Fruit fly (Drosophila melanogaster): Measurements from ENCODE around the gene CG44153.

The CG44153 gene

DNA sequence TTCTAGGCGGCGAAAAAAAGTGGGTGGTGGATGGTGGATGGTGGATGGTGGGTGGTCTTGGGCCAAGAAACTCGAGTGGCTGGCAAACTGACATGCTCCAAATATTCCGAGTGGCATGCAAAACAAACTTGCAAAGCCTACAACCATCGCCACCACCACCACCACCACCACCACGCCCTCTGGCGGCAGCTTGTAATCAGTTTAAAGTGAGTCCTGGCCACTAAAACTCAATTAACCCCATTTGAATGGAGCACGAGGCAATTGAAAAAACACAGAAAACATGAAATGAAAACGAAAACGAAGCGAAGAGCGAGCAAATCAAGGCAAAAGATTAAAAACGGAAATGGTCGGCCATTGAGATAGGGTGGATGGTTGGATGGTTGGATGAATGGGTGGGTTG lies 56.1 kb downstream of the CG44153 start:
- TF ChIP-seq bab1 (GFP tag; optimal IDR thresholded peaks at IDR 0.05) (no peak), Hr96 (GFP tag; optimal IDR thresholded peaks at IDR 0.05) (no peak), CG12768 (GFP tag; optimal IDR thresholded peaks at IDR 0.05) (no peak), CG11617 (GFP tag; optimal IDR thresholded peaks at IDR 0.05) (no peak)

dm6 chr2L:10122671-10123070 lies 57.4 kb downstream of the CG44153 start, which contains the start of gene CG13135:
Gene CG13135 (minus strand): TSS chr2L:10122771.
- TF ChIP-seq CG33017 (tag; optimal IDR thresholded peaks at IDR 0.05), result no peak
- no peak for TF ChIP-seq CG12768 (GFP tag; optimal IDR thresholded peaks at IDR 0.05)
- no peak for TF ChIP-seq toe (GFP tag; optimal IDR thresholded peaks at IDR 0.05)
- no peak for TF ChIP-seq CG7045 (GFP tag; optimal IDR thresholded peaks at IDR 0.05)
- no peak for TF ChIP-seq Crg-1 (GFP tag; optimal IDR thresholded peaks at IDR 0.05)
- no peak for TF ChIP-seq cnc (optimal IDR thresholded peaks at IDR 0.05)

DNA sequence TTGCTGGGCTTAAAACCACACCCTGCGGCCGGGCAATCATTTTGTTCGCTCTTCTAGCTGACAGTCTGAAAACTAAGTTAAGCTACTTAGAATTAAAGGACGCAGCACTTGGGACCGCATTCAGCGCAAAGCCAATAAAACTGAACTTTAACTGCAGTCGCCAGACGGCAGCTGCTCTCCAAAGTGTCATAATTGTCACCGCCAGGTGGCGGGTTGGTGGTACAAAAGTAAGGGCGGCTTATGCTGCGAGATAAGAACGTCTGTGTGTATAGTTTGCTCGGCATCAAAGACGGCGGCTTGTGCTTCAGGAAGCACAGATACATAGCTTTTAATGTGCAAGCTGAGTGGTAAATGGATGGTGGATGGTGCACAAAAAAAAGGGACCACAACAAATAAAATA lies 71.3 kb downstream of the CG44153 start:
- TF ChIP-seq Hr96 (GFP tag; optimal IDR thresholded peaks at IDR 0.05) (no peak), toe (GFP tag; optimal IDR thresholded peaks at IDR 0.05) (no peak)

DNA sequence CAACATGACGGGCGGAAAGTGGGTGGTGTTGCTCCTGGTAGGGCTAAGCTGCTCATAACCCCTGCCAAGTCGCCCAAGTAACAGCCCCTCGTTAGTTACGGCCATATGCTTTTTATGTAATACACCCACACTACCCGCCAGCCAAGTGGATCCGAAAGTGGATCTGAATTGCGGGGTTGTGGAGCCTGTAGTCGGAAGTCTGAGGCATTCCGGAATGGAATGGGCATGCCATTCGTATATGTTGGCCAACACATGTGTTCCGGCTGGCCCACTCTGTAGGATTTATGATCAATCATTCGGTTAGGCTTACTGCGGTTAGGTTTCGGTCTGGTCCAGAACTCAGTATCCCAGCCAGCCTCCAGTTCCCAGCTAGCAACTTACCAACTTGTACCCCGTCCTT lies 83.9 kb downstream of the CG44153 start:
- no peak for TF ChIP-seq Crg-1 (GFP tag; optimal IDR thresholded peaks at IDR 0.05)
- no peak for TF ChIP-seq CG7045 (GFP tag; optimal IDR thresholded peaks at IDR 0.05)

DNA sequence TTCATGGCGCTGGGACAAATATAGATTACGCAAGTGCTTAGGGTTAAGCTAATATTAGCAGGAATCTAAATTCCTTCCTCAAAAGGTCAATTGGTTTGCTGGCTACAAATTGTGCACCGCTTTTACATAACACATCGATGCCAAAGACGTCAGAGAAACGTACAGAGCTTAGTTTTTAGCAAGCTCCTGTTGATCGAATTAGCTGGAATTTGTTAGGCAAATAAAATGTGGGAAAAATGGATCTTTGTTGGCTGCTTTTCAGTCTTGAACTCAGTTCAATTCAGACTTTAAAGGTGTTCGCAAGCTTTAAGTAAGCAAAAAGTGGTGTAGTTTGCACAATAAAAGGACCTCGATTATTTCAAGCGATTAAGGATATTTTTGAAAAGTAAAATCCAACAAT lies 86.3 kb downstream of the CG44153 start, which contains the start of gene CG34109:
Gene CG34109 (plus strand): TSS at position 301 of the 400 bp plus-strand sequence.
- TF ChIP-seq pad (GFP tag; optimal IDR thresholded peaks at IDR 0.05) (no peak), tj (GFP tag; optimal IDR thresholded peaks at IDR 0.05) (no peak), CG33017 (tag; optimal IDR thresholded peaks at IDR 0.05) (no peak), Mnt (GFP tag; optimal IDR thresholded peaks at IDR 0.05) (no peak), ovo (GFP tag; optimal IDR thresholded peaks at IDR 0.05) (no peak), toe (GFP tag; optimal IDR thresholded peaks at IDR 0.05) (no peak), kay (GFP tag; ENCODE audit: borderline replicate concordance) (no peak)

DNA sequence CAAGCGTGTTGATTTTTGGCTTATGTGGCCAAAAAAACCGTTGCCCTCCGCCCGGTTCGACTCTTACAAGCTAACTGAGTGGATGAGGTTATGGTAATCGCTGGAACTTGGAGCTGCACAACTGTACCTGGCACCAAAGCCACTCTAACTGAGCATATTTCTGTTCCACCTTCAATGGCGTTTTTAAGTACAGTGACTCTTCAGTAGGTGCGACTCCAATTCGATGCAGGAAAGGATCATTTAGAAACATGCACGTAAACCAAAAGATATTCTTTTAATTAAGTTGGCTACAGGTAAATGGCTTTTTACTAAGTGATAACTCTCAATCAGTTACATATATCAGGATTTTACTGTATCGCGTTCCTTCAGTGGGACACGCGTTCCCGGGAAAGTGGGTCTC lies 87.8 kb downstream of the CG44153 start, which contains the start of gene CG13133:
Gene CG13133 (minus strand): TSS at position 101 of the 400 bp plus-strand sequence.
- TF ChIP-seq CG7045 (GFP tag; optimal IDR thresholded peaks at IDR 0.05) (no peak), cnc (optimal IDR thresholded peaks at IDR 0.05) (no peak)

DNA sequence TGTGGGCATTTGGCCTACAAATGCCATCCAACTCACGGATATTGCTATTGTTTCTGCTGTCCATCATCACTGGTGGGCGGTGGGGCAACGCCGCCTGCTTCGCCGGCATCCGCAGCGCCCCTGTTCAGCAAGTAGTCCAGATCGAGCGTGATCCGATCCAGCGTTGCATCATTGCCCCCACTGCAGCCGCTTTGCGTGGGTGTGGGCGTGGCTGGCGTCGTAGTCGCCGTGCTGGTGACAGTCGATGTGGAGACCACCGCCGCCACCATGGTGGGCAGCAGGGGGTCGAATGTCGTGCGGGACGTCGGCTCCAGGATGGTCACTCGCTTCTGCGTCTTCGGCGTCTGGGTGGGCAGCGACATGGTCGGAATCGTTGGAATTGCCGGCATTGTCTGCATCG lies 115.3 kb downstream of the CG44153 start:
- no peak for TF ChIP-seq cnc (optimal IDR thresholded peaks at IDR 0.05)
- TF ChIP-seq CG7101 (tag; optimal IDR thresholded peaks at IDR 0.05), result no peak
- no peak for TF ChIP-seq toe (GFP tag; optimal IDR thresholded peaks at IDR 0.05)
- no peak for TF ChIP-seq CG33017 (tag; optimal IDR thresholded peaks at IDR 0.05)
- no peak for TF ChIP-seq bab1 (GFP tag; optimal IDR thresholded peaks at IDR 0.05)
- no peak for TF ChIP-seq Hr96 (GFP tag; optimal IDR thresholded peaks at IDR 0.05)
- no peak for TF ChIP-seq CG7045 (GFP tag; optimal IDR thresholded peaks at IDR 0.05)

DNA sequence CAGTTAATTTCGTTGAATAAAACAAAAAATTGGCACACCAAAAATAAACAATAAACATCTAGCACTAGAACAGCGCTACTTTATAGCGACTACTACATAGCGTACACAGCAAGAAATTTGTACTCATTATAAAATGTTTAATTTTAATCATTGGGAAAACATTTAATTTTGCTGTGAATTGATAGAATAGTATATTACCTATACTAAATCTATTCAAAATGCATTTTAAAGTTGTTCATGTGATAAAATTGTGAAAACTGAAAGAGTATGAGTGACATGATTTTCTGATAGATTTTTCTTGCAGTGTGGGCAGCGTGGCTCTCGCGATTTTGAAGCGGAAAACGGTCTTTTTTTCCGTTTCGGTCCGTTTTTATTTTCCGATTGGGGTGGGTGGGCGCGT lies 118.8 kb downstream of the CG44153 start:
- TF ChIP-seq bab1 (GFP tag; optimal IDR thresholded peaks at IDR 0.05) (peak; percentile 29), kay (GFP tag; ENCODE audit: borderline replicate concordance) (no peak)

DNA sequence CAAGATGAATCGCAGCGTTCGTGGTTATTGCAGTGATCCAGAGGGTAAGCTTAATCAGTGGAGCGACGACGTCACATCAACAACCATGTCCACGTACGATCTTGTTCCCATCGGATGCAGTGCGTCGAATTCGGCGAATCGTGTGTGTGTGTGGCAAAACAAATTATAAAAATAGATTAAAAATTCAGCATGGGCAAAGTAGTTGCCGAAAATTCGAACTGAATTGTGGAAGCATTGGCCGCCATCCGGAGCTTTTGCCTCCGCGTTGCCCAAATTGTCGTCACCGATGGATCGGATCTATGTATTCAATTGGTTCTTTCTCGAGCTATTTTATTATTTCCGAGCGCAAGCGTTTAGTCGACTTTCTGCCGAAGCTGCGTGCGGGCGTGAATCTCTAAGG lies 119.5 kb downstream of the CG44153 start, which contains the start of gene Spn31A:
Gene Spn31A (plus strand): TSS at position 301 of the 400 bp plus-strand sequence.
- TF ChIP-seq CG14711 (tag; optimal IDR thresholded peaks at IDR 0.05) (no peak), Hr96 (GFP tag; optimal IDR thresholded peaks at IDR 0.05) (no peak)

DNA sequence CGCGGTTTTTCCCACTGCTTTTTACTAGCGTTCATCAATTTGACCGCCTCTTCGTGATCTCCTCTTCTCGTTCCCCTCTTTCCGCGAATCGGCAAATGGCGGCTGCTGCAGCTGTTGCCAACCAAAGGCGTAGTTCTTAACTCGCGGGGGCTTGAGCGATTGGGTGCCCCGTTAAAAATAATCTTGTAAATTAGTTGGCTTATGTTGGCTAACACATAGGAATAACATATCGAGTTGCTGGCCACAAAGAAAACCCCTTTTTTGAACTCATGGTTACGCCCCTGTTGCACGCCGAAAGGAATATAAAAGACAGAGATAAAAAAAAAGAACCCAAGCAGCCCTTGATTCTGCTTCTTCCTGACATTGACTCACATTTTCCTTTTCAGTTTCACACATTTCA lies 122.8 kb downstream of the CG44153 start:
- TF ChIP-seq kay (GFP tag; ENCODE audit: borderline replicate concordance) (no peak), Hr96 (GFP tag; optimal IDR thresholded peaks at IDR 0.05) (peak; percentile 27), CG14711 (tag; optimal IDR thresholded peaks at IDR 0.05) (peak; percentile 56), tj (GFP tag; optimal IDR thresholded peaks at IDR 0.05) (no peak), ovo (GFP tag; optimal IDR thresholded peaks at IDR 0.05) (no peak), cnc (optimal IDR thresholded peaks at IDR 0.05) (no peak), bab1 (GFP tag; optimal IDR thresholded peaks at IDR 0.05) (peak; percentile 86), CG1620 (GFP tag; optimal IDR thresholded peaks at IDR 0.05) (peak; percentile 3), pad (GFP tag; optimal IDR thresholded peaks at IDR 0.05) (peak; percentile 65), CG5204 (GFP tag; optimal IDR thresholded peaks at IDR 0.05) (no peak), toe (GFP tag; optimal IDR thresholded peaks at IDR 0.05) (no peak), CG7101 (tag; optimal IDR thresholded peaks at IDR 0.05) (peak; percentile 52), CG12768 (GFP tag; optimal IDR thresholded peaks at IDR 0.05) (no peak)

Measured in whole organism, adult.